Fruit fly (Drosophila melanogaster) ovary, adult (tissue): ENCODE data around the gene Or94a.

Experiments
- CG17801 ChIP-seq: fragments of 200-800 bp; optimal IDR thresholded peaks from 2 replicates; lab custom pipeline; 2019; ENCODE audit warnings: missing biosample characterization, mild to moderate bottlenecking, missing genetic modification characterization, moderate library complexity; ENCODE audit not compliant: partially characterized antibody

Gene Or94a

DNA sequence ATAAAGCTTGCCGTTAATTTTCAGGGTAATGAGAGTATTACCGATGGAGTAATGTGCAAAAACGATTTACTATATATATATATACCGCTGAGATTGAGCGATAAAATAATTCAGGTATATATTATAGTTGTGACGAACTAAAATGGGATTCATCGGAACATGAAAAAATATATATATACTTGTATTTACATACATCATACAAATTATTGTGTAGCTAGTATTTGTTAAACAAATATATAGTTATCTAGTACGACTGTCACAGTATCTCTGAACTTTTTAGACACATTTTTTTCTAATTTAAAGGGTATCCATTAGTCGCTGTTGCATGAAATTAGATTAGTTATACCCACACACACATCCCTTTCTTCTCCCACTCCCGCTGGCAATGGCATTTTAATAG, 49.2 kb downstream of the Or94a start:
- TF ChIP-seq CG17801 (GFP tag; lab: Kevin White, UChicago): no peak

DNA sequence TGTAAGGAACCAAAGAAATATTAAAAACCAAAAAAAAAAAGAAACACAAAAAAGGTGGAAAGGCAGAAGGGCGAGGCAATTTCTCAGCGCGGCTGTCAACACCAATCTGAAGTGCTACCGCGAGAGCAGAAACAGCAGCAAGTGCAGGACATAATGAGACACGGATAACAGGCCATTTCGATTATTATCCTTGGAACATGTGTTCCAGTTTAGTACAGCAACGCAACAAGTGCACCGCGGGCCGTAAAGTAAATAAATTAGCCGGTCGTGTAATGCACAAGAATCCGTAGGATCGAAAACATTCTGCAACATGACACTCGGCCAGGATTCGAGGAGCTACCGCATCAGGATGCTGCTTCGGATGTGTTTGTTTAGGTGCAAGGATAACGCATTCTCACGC, 51.0 kb downstream of the Or94a start:
- no peak for TF ChIP-seq CG17801 (GFP tag; lab: Kevin White, UChicago)
